Worm (Caenorhabditis elegans) whole organism, L4 larva: Measurements from ENCODE around the gene fbxb-115.

Experiments used
- F49E8.2 ChIP-seq: sonication (generic microtip); optimal IDR thresholded peaks from 2 replicates; lab custom pipeline; 2016; ENCODE audit warnings: missing compliant biosample characterization, mild to moderate bottlenecking, missing genetic modification characterization, borderline replicate concordance
- R02D3.7 ChIP-seq: fragments of 150-350 bp; sonication (generic microtip); optimal IDR thresholded peaks from 3 replicates; lab custom pipeline; 2014; ENCODE audit warnings: missing biosample characterization, missing genetic modification characterization
- Y75B8A.6 ChIP-seq: fragments of 200-800 bp; sonication (Bioruptor generic); IDR thresholded peaks from 2 replicates; pipeline ENCODE4 v1.3.6; 2022; ENCODE audit warnings: missing genetic modification reagents, missing genetic modification characterization, missing compliant biosample characterization
- ZK546.5 ChIP-seq, 2 experiments: sonication (generic microtip); optimal IDR thresholded peaks; 2 replicates each; lab custom pipeline; 2017; ENCODE audit warnings: missing biosample characterization in 2 of 2, missing genetic modification characterization in 2 of 2
- aly-2 ChIP-seq: sonication (generic microtip); optimal IDR thresholded peaks from 2 replicates; lab custom pipeline; 2018; ENCODE audit warnings: missing biosample characterization, missing genetic modification characterization
- ceh-20 ChIP-seq: fragments of 200-800 bp; sonication (Bioruptor generic); IDR thresholded peaks from 2 replicates; pipeline ENCODE4 v1.3.6; 2022; ENCODE audit warnings: missing genetic modification reagents, missing genetic modification characterization, missing compliant biosample characterization
- ceh-28 ChIP-seq: fragments of 150-350 bp; optimal IDR thresholded peaks from 2 replicates; lab custom pipeline; 2014; ENCODE audit warnings: missing biosample characterization, missing genetic modification reagents, missing genetic modification characterization
- ceh-62 ChIP-seq: sonication (generic microtip); optimal IDR thresholded peaks from 2 replicates; lab custom pipeline; 2017; ENCODE audit warnings: missing biosample characterization, missing genetic modification characterization
- ctbp-1 ChIP-seq: fragments of 200-800 bp; sonication (Bioruptor generic); IDR thresholded peaks from 2 replicates; pipeline ENCODE4 v1.3.6; 2022; ENCODE audit warnings: missing genetic modification reagents, missing genetic modification characterization, missing compliant biosample characterization
- daf-16 ChIP-seq, 3 experiments: sonication (generic microtip); optimal IDR thresholded peaks; 2 replicates each; lab custom pipeline; 2016 to 2017; ENCODE audit warnings: missing genetic modification characterization in 3 of 3, missing genetic modification reagents in 3 of 3, mild to moderate bottlenecking in 2 of 3, missing compliant biosample characterization in 2 of 3, missing biosample characterization in 1 of 3, moderate library complexity in 1 of 3
- daf-19 ChIP-seq: fragments of 200-800 bp; sonication (Bioruptor generic); conservative IDR thresholded peaks from 2 replicates; pipeline ENCODE4 v1.3.6; 2022; ENCODE audit warnings: missing genetic modification characterization, missing compliant biosample characterization
- daf-8 ChIP-seq: fragments of 200-800 bp; sonication (Bioruptor generic); IDR thresholded peaks from 2 replicates; pipeline ENCODE4 v1.3.6; 2022; ENCODE audit warnings: missing genetic modification characterization, missing compliant biosample characterization
- dmd-6 ChIP-seq: fragments of 200-800 bp; sonication (Bioruptor generic); IDR thresholded peaks from 2 replicates; pipeline ENCODE4 v1.3.6; 2022; ENCODE audit warnings: missing genetic modification reagents, missing genetic modification characterization, missing compliant biosample characterization
- dve-1 ChIP-seq: sonication (generic microtip); optimal IDR thresholded peaks from 2 replicates; lab custom pipeline; 2017; ENCODE audit warnings: antibody characterized with exemption, mild to moderate bottlenecking, missing genetic modification characterization, missing compliant biosample characterization; ENCODE audit not compliant: insufficient read depth
- egl-27 ChIP-seq: sonication (generic microtip); optimal IDR thresholded peaks from 3 replicates; lab custom pipeline; 2017; ENCODE audit warnings: missing biosample characterization, missing genetic modification reagents, missing genetic modification characterization
- egl-43 ChIP-seq: fragments of 200-800 bp; sonication (Bioruptor generic); IDR thresholded peaks from 2 replicates; pipeline ENCODE4 v1.3.6; 2022; ENCODE audit warnings: missing genetic modification reagents, missing genetic modification characterization, missing compliant biosample characterization
- fkh-10 ChIP-seq: fragments of 150-350 bp; optimal IDR thresholded peaks from 2 replicates; lab custom pipeline; 2014; ENCODE audit warnings: missing biosample characterization, missing genetic modification reagents, missing genetic modification characterization
- hif-1 ChIP-seq, 2 experiments: sonication (generic microtip); optimal IDR thresholded peaks; 2 replicates each; lab custom pipeline; 2016 to 2017; ENCODE audit warnings: missing compliant biosample characterization in 2 of 2, missing genetic modification characterization in 2 of 2, missing genetic modification reagents in 2 of 2, missing genotype in 2 of 2, mild to moderate bottlenecking in 1 of 2
- hlh-11 ChIP-seq: fragments of 200-800 bp; sonication (Bioruptor generic); optimal IDR thresholded peaks from 2 replicates; lab custom pipeline; 2018; ENCODE audit warnings: mild to moderate bottlenecking, missing genetic modification characterization, missing compliant biosample characterization
- hlh-30 ChIP-seq: sonication (generic microtip); optimal IDR thresholded peaks from 2 replicates; lab custom pipeline; 2017; ENCODE audit warnings: antibody characterized with exemption, mild to moderate bottlenecking, missing genetic modification characterization, missing compliant biosample characterization; ENCODE audit not compliant: insufficient read depth
- lim-7 ChIP-seq: fragments of 200-800 bp; sonication (Bioruptor generic); IDR thresholded peaks from 2 replicates; pipeline ENCODE4 v1.3.6; 2022; ENCODE audit warnings: missing genetic modification characterization, missing compliant biosample characterization
- lin-1 ChIP-seq: fragments of 200-800 bp; sonication (Bioruptor generic); IDR thresholded peaks from 2 replicates; pipeline ENCODE4 v1.3.6; 2022; ENCODE audit warnings: missing genetic modification reagents, missing genetic modification characterization, missing compliant biosample characterization
- lin-29 ChIP-seq: fragments of 200-800 bp; sonication (Bioruptor generic); IDR thresholded peaks from 2 replicates; pipeline ENCODE4 v1.3.6; 2022; ENCODE audit warnings: missing genetic modification reagents, missing genetic modification characterization, missing compliant biosample characterization
- lin-38 ChIP-seq: fragments of 200-800 bp; sonication (Bioruptor generic); IDR thresholded peaks from 2 replicates; pipeline ENCODE4 v1.3.6; 2022; ENCODE audit warnings: missing genetic modification reagents, missing genetic modification characterization, missing compliant biosample characterization
- lsy-2 ChIP-seq, 2 experiments: fragments of 150-350 bp in 1 of 2; sonication (generic microtip) in 1 of 2; optimal IDR thresholded peaks; 2 replicates each; lab custom pipeline; 2014 to 2017; ENCODE audit warnings: missing biosample characterization in 2 of 2, missing genetic modification characterization in 2 of 2
- madf-5 ChIP-seq, 2 experiments: fragments of 200-800 bp; sonication (Bioruptor generic); IDR thresholded peaks; 2 replicates each; pipeline ENCODE4 v1.3.6; 2022; ENCODE audit warnings: missing compliant biosample characterization in 2 of 2, missing genetic modification characterization in 2 of 2
- mdl-1 ChIP-seq, 2 experiments: fragments of 150-350 bp in 1 of 2; sonication (generic microtip) in 1 of 2; optimal IDR thresholded peaks; 2 replicates each; lab custom pipeline; 2014 to 2017; ENCODE audit warnings: missing biosample characterization in 2 of 2, missing genetic modification characterization in 2 of 2
- mep-1 ChIP-seq: fragments of 150-350 bp; sonication (generic microtip); optimal IDR thresholded peaks from 3 replicates; lab custom pipeline; 2014; ENCODE audit warnings: missing biosample characterization, missing genetic modification characterization
- mes-2 ChIP-seq: sonication (generic microtip); optimal IDR thresholded peaks from 2 replicates; lab custom pipeline; 2016; ENCODE audit warnings: missing genotype, mild to moderate bottlenecking, missing genetic modification characterization, missing compliant biosample characterization; ENCODE audit not compliant: poor library complexity, severe bottlenecking
- mxl-2 ChIP-seq: fragments of 200-800 bp; sonication (Bioruptor generic); conservative IDR thresholded peaks from 2 replicates; pipeline ENCODE4 v1.3.6; 2022; ENCODE audit warnings: missing genetic modification reagents, missing genetic modification characterization, missing compliant biosample characterization
- mxl-3 ChIP-seq: fragments of 200-800 bp; sonication (Bioruptor generic); optimal IDR thresholded peaks from 2 replicates; lab custom pipeline; 2018; ENCODE audit warnings: mild to moderate bottlenecking, missing genetic modification characterization, missing compliant biosample characterization
- nhr-102 ChIP-seq: sonication (generic microtip); optimal IDR thresholded peaks from 2 replicates; lab custom pipeline; 2016; ENCODE audit warnings: mild to moderate bottlenecking, missing genetic modification characterization, moderate library complexity, missing compliant biosample characterization
- nhr-28 ChIP-seq: fragments of 150-350 bp; optimal IDR thresholded peaks from 2 replicates; lab custom pipeline; 2014; ENCODE audit warnings: missing biosample characterization, missing genetic modification characterization
- nhr-41 ChIP-seq: fragments of 200-800 bp; sonication (Bioruptor generic); IDR thresholded peaks from 2 replicates; pipeline ENCODE4 v1.3.6; 2022; ENCODE audit warnings: missing genetic modification reagents, missing genetic modification characterization, missing compliant biosample characterization
- nhr-77 ChIP-seq: fragments of 150-350 bp; optimal IDR thresholded peaks from 2 replicates; lab custom pipeline; 2014; ENCODE audit warnings: missing biosample characterization, missing genetic modification characterization
- php-3 ChIP-seq: fragments of 200-800 bp; sonication (Bioruptor generic); IDR thresholded peaks from 2 replicates; pipeline ENCODE4 v1.3.6; 2022; ENCODE audit warnings: missing genetic modification reagents, missing genetic modification characterization, missing compliant biosample characterization
- pqm-1 ChIP-seq: sonication (generic microtip); optimal IDR thresholded peaks from 2 replicates; lab custom pipeline; 2017; ENCODE audit warnings: missing biosample characterization, missing genetic modification characterization
- skn-1 ChIP-seq: fragments of 150-350 bp; optimal IDR thresholded peaks from 2 replicates; lab custom pipeline; 2014; ENCODE audit warnings: missing biosample characterization, missing genetic modification characterization
- snpc-4 ChIP-seq: fragments of 150-350 bp; optimal IDR thresholded peaks from 2 replicates; lab custom pipeline; 2014; ENCODE audit warnings: missing biosample characterization, missing genetic modification characterization
- tra-1 ChIP-seq: fragments of 200-800 bp; sonication (Bioruptor generic); IDR thresholded peaks from 2 replicates; pipeline ENCODE4 v1.3.6; 2022; ENCODE audit warnings: missing genetic modification reagents, missing genetic modification characterization, missing compliant biosample characterization
- unc-62 ChIP-seq, 3 experiments: fragments of 150-350 bp in 1 of 3; sonication (generic microtip); optimal IDR thresholded peaks in 2 of 3; peaks in 1 of 3; 1 replicate in 1 of 3; 2 replicates in 2 of 3; lab custom pipeline; 2014 to 2017; ENCODE audit warnings: missing biosample characterization in 3 of 3, missing genetic modification characterization in 3 of 3, missing genetic modification reagents in 3 of 3, missing genotype in 1 of 3
- zag-1 ChIP-seq: fragments of 150-350 bp; optimal IDR thresholded peaks from 2 replicates; lab custom pipeline; 2014; ENCODE audit warnings: missing biosample characterization, missing genetic modification characterization
- zip-2 ChIP-seq: fragments of 150-350 bp; optimal IDR thresholded peaks from 2 replicates; lab custom pipeline; 2014; ENCODE audit warnings: missing biosample characterization, missing genetic modification characterization
- ztf-11 ChIP-seq: fragments of 150-350 bp; optimal IDR thresholded peaks from 2 replicates; lab custom pipeline; 2014; ENCODE audit warnings: missing biosample characterization, missing genetic modification characterization

fbxb-115 gene

ce11 chrV:19206911-19207310 is 33.1 kb downstream of the fbxb-115 start (continued):
- TF ChIP-seq mxl-3 (GFP tag; lab: Kevin White, UChicago) (peak; percentile 6), lin-38 (GFP tag; lab: Robert Waterston, UW) (no peak), madf-5 (GFP tag; IDR thresholded peaks at IDR 0.05; lab: Robert Waterston, UW) (no peak), hlh-11 (peak; percentile 70), ceh-62 (tag; lab: Kevin White, UChicago) (no peak), lsy-2 (tag; optimal IDR thresholded peaks at IDR 0.05; lab: Kevin White, UChicago) (no peak), daf-8 (GFP tag; lab: Robert Waterston, UW) (no peak), nhr-77 (peak; percentile 32), ZK546.5 (tag; optimal IDR thresholded peaks at IDR 0.05; lab: Kevin White, UChicago) (no peak), lin-1 (GFP tag; lab: Robert Waterston, UW) (no peak), egl-43 (no peak), lin-29 (GFP tag; lab: Robert Waterston, UW) (no peak), php-3 (GFP tag; lab: Robert Waterston, UW) (peak; percentile 84)

ce11 chrV:19205450-19205849 is 34.6 kb downstream of the fbxb-115 start:
- 0 out of 2 replicates have a peak, but pooled peaks have one; percentile 54 for TF ChIP-seq lin-1 (GFP tag; lab: Robert Waterston, UW)
- TF ChIP-seq snpc-4, result no peak
- peak; percentile 49 for TF ChIP-seq mxl-3 (GFP tag; lab: Kevin White, UChicago)
- peak; percentile 32 for TF ChIP-seq nhr-77
- no peak for TF ChIP-seq lim-7 (GFP tag; lab: Robert Waterston, UW)
- peak in 1 of 2 experiments; percentile 65 for TF ChIP-seq mdl-1 (tag; optimal IDR thresholded peaks at IDR 0.05; lab: Kevin White, UChicago)
- TF ChIP-seq ceh-20 (GFP tag; lab: Robert Waterston, UW), result peak; percentile 83
- TF ChIP-seq zip-2 (tag; lab: Kevin White, UChicago), result no peak
- TF ChIP-seq ctbp-1 (GFP tag; lab: Robert Waterston, UW), result no peak
- peak; percentile 2 for TF ChIP-seq nhr-102 (tag; lab: Kevin White, UChicago)
- TF ChIP-seq tra-1 (GFP tag; lab: Robert Waterston, UW), result peak; percentile 82
- no peak for TF ChIP-seq daf-19 (GFP tag; lab: Robert Waterston, UW)
- TF ChIP-seq hlh-30, result peak; percentile 64
- peak; percentile 6 for TF ChIP-seq mep-1
- TF ChIP-seq php-3 (GFP tag; lab: Robert Waterston, UW), result peak; percentile 99
- peak in 1 of 2 experiments; percentile 2 for TF ChIP-seq hif-1 (tag; optimal IDR thresholded peaks at IDR 0.05; lab: Kevin White, UChicago)
- TF ChIP-seq lsy-2 (tag; optimal IDR thresholded peaks at IDR 0.05; lab: Kevin White, UChicago), result peak in 1 of 2 experiments; percentile 13
- no peak for TF ChIP-seq R02D3.7 (tag; lab: Kevin White, UChicago)
- TF ChIP-seq unc-62 (GFP tag; optimal IDR thresholded peaks at IDR 0.05 in 1 of 2; lab: Kevin White, UChicago), result no peak
- TF ChIP-seq unc-62 (tag; optimal IDR thresholded peaks at IDR 0.05; lab: Kevin White, UChicago), result no peak
- 0 out of 2 replicates have a peak, but pooled peaks have one; percentile 29 for TF ChIP-seq mxl-2 (GFP tag; lab: Robert Waterston, UW)
- peak; percentile 72 for TF ChIP-seq dve-1 (tag; lab: Kevin White, UChicago)
- 0 out of 2 replicates have a peak, but pooled peaks have one; percentile 18 for TF ChIP-seq lin-38 (GFP tag; lab: Robert Waterston, UW)
- no peak for TF ChIP-seq daf-16 (GFP tag; optimal IDR thresholded peaks at IDR 0.05; lab: Kevin White, UChicago)
- peak; percentile 74 for TF ChIP-seq daf-16 (tag; optimal IDR thresholded peaks at IDR 0.05; lab: Kevin White, UChicago)
- TF ChIP-seq hlh-11, result peak; percentile 87
- peak; percentile 88 for TF ChIP-seq dmd-6 (GFP tag; lab: Robert Waterston, UW)
- TF ChIP-seq pqm-1, result peak; percentile 22
- TF ChIP-seq nhr-28, result peak; percentile 77
- TF ChIP-seq mes-2, result peak; percentile 35
- TF ChIP-seq, all 104 proteins: peak for 21

- TF ChIP-seq ctbp-1 (GFP tag; lab: Robert Waterston, UW) (no peak), ceh-28 (tag; lab: Kevin White, UChicago) (no peak), ztf-11 (tag; lab: Kevin White, UChicago) (no peak), nhr-28 (peak; percentile 62), dve-1 (tag; lab: Kevin White, UChicago) (peak; percentile 70), egl-27 (no peak), hlh-11 (peak; percentile 59), skn-1 (tag; lab: Kevin White, UChicago) (no peak), mep-1 (peak; percentile 15), dmd-6 (GFP tag; lab: Robert Waterston, UW) (peak; percentile 45), nhr-41 (no peak), fkh-10 (GFP tag; lab: Kevin White, UChicago) (no peak), nhr-77 (peak; percentile 28), hlh-30 (peak; percentile 14), Y75B8A.6 (no peak), aly-2 (tag; lab: Kevin White, UChicago) (no peak), F49E8.2 (no peak), daf-16 (GFP tag; optimal IDR thresholded peaks at IDR 0.05; lab: Kevin White, UChicago) (no peak), daf-16 (tag; optimal IDR thresholded peaks at IDR 0.05; lab: Kevin White, UChicago) (peak; percentile 47), lsy-2 (tag; optimal IDR thresholded peaks at IDR 0.05; lab: Kevin White, UChicago) (no peak), pqm-1 (peak; percentile 5), zag-1 (tag; lab: Kevin White, UChicago) (no peak)
Observed at ce11 chrV:19203299-19203698, 36.7 kb downstream of the fbxb-115 start, which contains the start of gene Y39B6A.1. TSS of gene Y39B6A.1 (minus strand) at chrV:19203607.
